Worm (Caenorhabditis elegans): ENCODE measurements around the gene F20B6.10.

DNA sequence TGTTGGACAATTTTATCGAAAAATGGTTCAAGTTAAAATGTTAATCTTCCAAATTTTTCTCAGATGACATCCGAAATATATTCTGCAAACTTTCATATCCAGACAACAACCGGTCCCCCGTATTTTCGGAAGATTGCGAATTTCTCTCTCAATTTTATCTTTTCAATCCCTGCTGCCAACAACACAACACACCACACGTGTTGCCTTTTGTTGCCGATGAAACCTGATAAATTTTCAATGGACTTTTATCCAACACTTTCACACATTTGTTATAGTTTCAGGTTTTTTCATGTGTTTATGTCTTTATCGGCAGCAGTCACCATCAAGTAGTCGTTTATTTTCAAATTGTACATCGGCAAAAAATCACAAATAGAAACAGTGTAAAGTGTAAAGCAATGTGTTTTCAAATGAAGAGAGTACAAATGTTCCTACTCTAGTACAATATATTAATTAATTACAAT is 29.3 kb upstream of the F20B6.10 start:
- no peak for TF ChIP-seq ztf-22 (GFP tag; optimal IDR thresholded peaks at IDR 0.05)
- no peak for TF ChIP-seq nfya-1 (tag; optimal IDR thresholded peaks at IDR 0.05; ENCODE audit: borderline replicate concordance, insufficient read depth)
- TF ChIP-seq lsy-27 (tag; optimal IDR thresholded peaks at IDR 0.05; ENCODE audit: borderline replicate concordance, insufficient read depth), result no peak
- no peak for TF ChIP-seq snpc-1.1 (tag; optimal IDR thresholded peaks at IDR 0.05; ENCODE audit: insufficient read depth)
